Worm (Caenorhabditis elegans) whole organism, L4 larva: ENCODE measurements around the gene unc-31.

ENCODE experiments used
- R02D3.7 ChIP-seq: fragments of 150-350 bp; sonication (generic microtip); optimal IDR thresholded peaks from 3 replicates; lab custom pipeline; 2014; ENCODE audit warnings: missing biosample characterization, missing genetic modification characterization
- Y105C5A.15 ChIP-seq: fragments of 200-800 bp; sonication (Bioruptor generic); IDR thresholded peaks from 2 replicates; pipeline ENCODE4 v1.3.6; 2022; ENCODE audit warnings: missing genetic modification characterization, missing compliant biosample characterization
- Y48G9A.11 ChIP-seq: fragments of 200-800 bp; sonication (Bioruptor generic); IDR thresholded peaks from 2 replicates; pipeline ENCODE4 v1.3.6; 2022; ENCODE audit warnings: missing genetic modification reagents, missing genetic modification characterization, missing compliant biosample characterization
- ZK337.2 ChIP-seq: fragments of 200-800 bp; sonication (Bioruptor generic); IDR thresholded peaks from 2 replicates; pipeline ENCODE4 v1.3.6; 2022; ENCODE audit warnings: missing genetic modification reagents, missing genetic modification characterization, missing compliant biosample characterization
- ceh-20 ChIP-seq: fragments of 200-800 bp; sonication (Bioruptor generic); IDR thresholded peaks from 2 replicates; pipeline ENCODE4 v1.3.6; 2022; ENCODE audit warnings: missing genetic modification reagents, missing genetic modification characterization, missing compliant biosample characterization
- daf-12 ChIP-seq: fragments of 150-350 bp; optimal IDR thresholded peaks from 2 replicates; lab custom pipeline; 2014; ENCODE audit warnings: missing biosample characterization, missing genetic modification reagents, missing genetic modification characterization
- hmg-1.1 ChIP-seq: fragments of 200-800 bp; sonication (Bioruptor generic); IDR thresholded peaks from 2 replicates; pipeline ENCODE4 v1.3.6; 2022; ENCODE audit warnings: missing genetic modification reagents, missing genetic modification characterization, missing compliant biosample characterization
- jun-1 ChIP-seq: fragments of 150-350 bp; optimal IDR thresholded peaks from 2 replicates; lab custom pipeline; 2014; ENCODE audit warnings: missing biosample characterization, missing genetic modification reagents, missing genetic modification characterization
- mep-1 ChIP-seq: fragments of 150-350 bp; sonication (generic microtip); optimal IDR thresholded peaks from 3 replicates; lab custom pipeline; 2014; ENCODE audit warnings: missing biosample characterization, missing genetic modification characterization
- nhr-237 ChIP-seq: sonication (generic microtip); optimal IDR thresholded peaks from 2 replicates; lab custom pipeline; 2017; ENCODE audit warnings: missing biosample characterization, missing genetic modification characterization
- nhr-41 ChIP-seq: fragments of 200-800 bp; sonication (Bioruptor generic); IDR thresholded peaks from 2 replicates; pipeline ENCODE4 v1.3.6; 2022; ENCODE audit warnings: missing genetic modification reagents, missing genetic modification characterization, missing compliant biosample characterization

unc-31 gene

DNA sequence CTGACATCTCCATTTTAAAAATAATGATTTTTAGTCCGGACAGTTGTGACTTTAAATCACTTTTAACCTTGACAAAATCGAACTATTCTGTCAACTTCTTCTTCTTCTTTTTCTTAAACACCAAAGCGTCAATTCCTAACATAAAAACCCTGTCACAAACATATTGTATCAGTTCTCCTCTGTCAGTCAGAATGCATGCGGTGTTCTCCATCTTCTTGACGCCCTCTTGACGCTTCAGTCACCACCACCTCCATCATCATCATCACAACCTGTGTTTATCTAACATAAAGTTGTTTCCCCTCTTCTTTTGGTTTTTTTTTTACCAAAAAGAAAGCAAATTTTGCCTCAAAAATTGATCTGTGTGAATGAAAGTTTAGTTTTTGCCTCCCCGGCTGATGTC is 61.7 kb downstream of the unc-31 start (continued):
- no peak for TF ChIP-seq nhr-41 (GFP tag; lab: Robert Waterston, UW)
- no peak for TF ChIP-seq nhr-237 (tag; lab: Kevin White, UChicago)
- no peak for TF ChIP-seq daf-12 (tag; lab: Kevin White, UChicago)
- no peak for TF ChIP-seq jun-1

DNA sequence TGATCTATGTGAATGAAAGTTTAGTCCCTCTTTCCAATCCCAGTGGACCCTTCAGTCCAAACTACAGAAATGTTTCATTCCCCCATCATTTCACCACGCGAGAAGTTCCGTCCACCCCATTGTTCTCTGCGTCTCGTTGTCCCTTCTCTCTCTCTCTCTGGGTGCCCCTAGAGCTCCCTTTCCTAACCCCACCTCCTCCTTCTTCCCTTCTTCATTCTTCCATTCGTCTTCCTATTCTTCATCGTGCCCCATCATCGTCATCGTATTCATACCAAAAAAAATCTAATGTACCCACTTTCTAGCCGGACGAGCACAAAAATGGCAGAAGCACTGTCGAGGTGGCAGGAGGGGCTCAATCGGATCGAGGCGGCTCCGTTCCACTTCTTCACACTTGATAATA is 62.5 kb downstream of the unc-31 start, which contains the start of gene M02B1.3:
Gene M02B1.3, plus strand, starts transcription at position 301 of the 400 bp plus-strand sequence.
- peak; percentile 33; the same call in 1 of the 2 replicates for TF ChIP-seq hmg-1.1 (GFP tag; lab: Robert Waterston, UW)
- TF ChIP-seq Y48G9A.11 (GFP tag; lab: Robert Waterston, UW): no peak
- TF ChIP-seq R02D3.7 (tag; lab: Kevin White, UChicago): no peak
- no peak for TF ChIP-seq Y105C5A.15
- TF ChIP-seq mep-1 (tag; lab: Kevin White, UChicago): peak; percentile 8
- 0 out of 2 replicates have a peak, but pooled peaks have one; percentile 27 for TF ChIP-seq ZK337.2
- peak; percentile 60; the same call in 1 of the 2 replicates for TF ChIP-seq ceh-20 (GFP tag; lab: Robert Waterston, UW)
- TF ChIP-seq, all 104 proteins: peak for 4
